Worm (Caenorhabditis elegans) whole organism, L4/young adult: ENCODE measurements around the gene Y48A6B.3.

ENCODE experiments used
- W03F9.2 ChIP-seq: fragments of 150-350 bp; optimal IDR thresholded peaks from 2 replicates; lab custom pipeline; 2014; ENCODE audit warnings: missing biosample characterization, missing genetic modification characterization
- him-1 ChIP-seq: sonication (generic microtip); optimal IDR thresholded peaks from 2 replicates; lab custom pipeline; 2016; ENCODE audit warnings: missing genotype, missing genetic modification reagents, missing genetic modification characterization, missing compliant biosample characterization

DNA sequence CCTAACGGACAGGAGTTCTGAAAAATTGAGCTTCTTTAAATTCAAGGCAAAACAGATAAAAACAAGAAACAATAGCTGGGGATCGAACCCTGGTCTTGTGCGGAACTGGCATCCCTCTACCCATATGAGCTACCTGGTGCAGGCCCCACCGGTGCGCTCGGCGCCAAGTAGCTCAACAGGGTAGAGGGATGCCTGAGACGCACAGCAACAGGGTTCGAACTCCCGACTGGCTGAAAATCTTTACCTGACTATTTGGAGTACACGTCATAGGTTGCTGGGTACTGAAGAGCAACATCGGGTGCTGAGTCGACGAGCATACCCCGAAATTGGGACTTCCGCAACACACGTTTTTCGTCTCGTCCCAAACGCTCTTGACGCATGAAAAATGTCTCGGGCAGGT is 45.1 kb upstream of the Y48A6B.3 start:
- TF ChIP-seq W03F9.2 (tag; lab: Kevin White, UChicago) (no peak), him-1 (no peak)
